Worm (Caenorhabditis elegans) whole organism, L2 larva: ENCODE measurements around the gene Y39A1A.17.

ENCODE experiments used
- dmd-4 ChIP-seq: sonication (generic microtip); optimal IDR thresholded peaks from 2 replicates; lab custom pipeline; 2017; ENCODE audit warnings: missing biosample characterization, missing genetic modification characterization
- nhr-12 ChIP-seq: fragments of 150-350 bp; optimal IDR thresholded peaks from 2 replicates; lab custom pipeline; 2014; ENCODE audit warnings: missing biosample characterization, missing genetic modification characterization
- unc-39 ChIP-seq: fragments of 150-350 bp; optimal IDR thresholded peaks from 2 replicates; lab custom pipeline; 2014; ENCODE audit warnings: missing biosample characterization, missing genetic modification characterization

- TF ChIP-seq unc-39 (tag; lab: Kevin White, UChicago) (no peak), dmd-4 (tag; lab: Kevin White, UChicago) (no peak), nhr-12 (tag; lab: Kevin White, UChicago) (no peak)
Observed at ce11 chrIII:10646094-10646493, 44.8 kb downstream of the Y39A1A.17 start, which contains the start of gene orc-4.
